Worm (Caenorhabditis elegans) whole organism, mixed stage, embryonic: Measurements from ENCODE around the gene sel-9.

Source experiments
- bed-3 ChIP-seq: fragments of 200-800 bp; sonication (Bioruptor generic); optimal IDR thresholded peaks from 3 replicates; lab custom pipeline; 2018; ENCODE audit warnings: mild to moderate bottlenecking, missing genetic modification characterization, moderate library complexity, missing compliant biosample characterization
- flh-1 ChIP-seq: fragments of 200-800 bp; sonication (Bioruptor generic); optimal IDR thresholded peaks from 2 replicates; lab custom pipeline; 2018; ENCODE audit warnings: mild to moderate bottlenecking, missing genetic modification characterization, moderate library complexity, missing compliant biosample characterization
- lin-13 ChIP-seq: fragments of 150-350 bp; optimal IDR thresholded peaks from 2 replicates; lab custom pipeline; 2014; ENCODE audit warnings: missing biosample characterization, missing genetic modification characterization
- lsy-2 ChIP-seq: fragments of 150-350 bp; optimal IDR thresholded peaks from 2 replicates; lab custom pipeline; 2014; ENCODE audit warnings: missing biosample characterization, missing genetic modification characterization
- nhr-76 ChIP-seq: sonication (generic microtip); optimal IDR thresholded peaks from 2 replicates; lab custom pipeline; 2017; ENCODE audit warnings: missing biosample characterization, missing genetic modification characterization
- sptf-1 ChIP-seq: sonication (generic microtip); optimal IDR thresholded peaks from 2 replicates; lab custom pipeline; 2017; ENCODE audit warnings: mild to moderate bottlenecking, missing genetic modification characterization, moderate library complexity, missing compliant biosample characterization
- zip-8 ChIP-seq: fragments of 150-350 bp; optimal IDR thresholded peaks from 2 replicates; lab custom pipeline; 2014; ENCODE audit warnings: missing biosample characterization, missing genetic modification characterization

- TF ChIP-seq lsy-2 (tag; lab: Kevin White, UChicago) (no peak), bed-3 (GFP tag; lab: Kevin White, UChicago) (no peak), flh-1 (GFP tag; lab: Kevin White, UChicago) (no peak), lin-13 (tag; lab: Kevin White, UChicago) (no peak), zip-8 (no peak), nhr-76 (tag; lab: Kevin White, UChicago) (no peak), sptf-1 (no peak)
Observed at ce11 chrV:8282933-8283332, 19.4 kb downstream of the sel-9 start.
